Fruit fly (Drosophila melanogaster): ENCODE results near the gene CG10211.

dm6 chr2L:18554205-18554604, 36.9 kb downstream of the CG10211 start:
- TF ChIP-seq tj (GFP tag; optimal IDR thresholded peaks at IDR 0.05) (no peak), kay (GFP tag; ENCODE audit: borderline replicate concordance) (no peak), CG14711 (tag; optimal IDR thresholded peaks at IDR 0.05) (no peak), ovo (GFP tag; optimal IDR thresholded peaks at IDR 0.05) (no peak), Crg-1 (GFP tag; optimal IDR thresholded peaks at IDR 0.05) (no peak)

All from whole organism, adult.